Worm (Caenorhabditis elegans) whole organism, late embryonic: ENCODE data around the gene srd-29.

Source experiments
- C08G9.2 ChIP-seq: sonication (generic microtip); optimal IDR thresholded peaks from 2 replicates; lab custom pipeline; 2016; ENCODE audit warnings: mild to moderate bottlenecking, missing genetic modification characterization, moderate library complexity, missing compliant biosample characterization
- K09A11.1 ChIP-seq: sonication (generic microtip); optimal IDR thresholded peaks from 2 replicates; lab custom pipeline; 2017; ENCODE audit warnings: antibody characterized with exemption, mild to moderate bottlenecking, missing genetic modification characterization, missing compliant biosample characterization; ENCODE audit not compliant: insufficient read depth
- T23F11.4 ChIP-seq: fragments of 200-800 bp; sonication (Bioruptor generic); optimal IDR thresholded peaks from 2 replicates; lab custom pipeline; 2018; ENCODE audit warnings: mild to moderate bottlenecking, missing genetic modification characterization, missing compliant biosample characterization
- ahr-1 ChIP-seq: sonication (generic microtip); optimal IDR thresholded peaks from 2 replicates; lab custom pipeline; 2016; ENCODE audit warnings: missing genetic modification characterization, missing compliant biosample characterization
- ceh-19 ChIP-seq: fragments of 200-800 bp; sonication (Bioruptor generic); optimal IDR thresholded peaks from 2 replicates; lab custom pipeline; 2018; ENCODE audit warnings: mild to moderate bottlenecking, missing genetic modification characterization, missing compliant biosample characterization
- ceh-24 ChIP-seq: sonication (generic microtip); optimal IDR thresholded peaks from 2 replicates; lab custom pipeline; 2016; ENCODE audit warnings: mild to moderate bottlenecking, missing genetic modification characterization, missing compliant biosample characterization
- ceh-30 ChIP-seq: fragments of 150-350 bp; optimal IDR thresholded peaks from 2 replicates; lab custom pipeline; 2014; ENCODE audit warnings: missing biosample characterization, missing genetic modification characterization
- ceh-34 ChIP-seq: sonication (generic microtip); optimal IDR thresholded peaks from 2 replicates; lab custom pipeline; 2016; ENCODE audit warnings: mild to moderate bottlenecking, missing genetic modification characterization, missing compliant biosample characterization
- ceh-48 ChIP-seq: sonication (generic microtip); optimal IDR thresholded peaks from 2 replicates; lab custom pipeline; 2016; ENCODE audit warnings: missing genetic modification characterization, inconsistent platforms, missing compliant biosample characterization
- ceh-6 ChIP-seq: fragments of 200-800 bp; sonication (Bioruptor generic); optimal IDR thresholded peaks from 2 replicates; lab custom pipeline; 2018; ENCODE audit warnings: mild to moderate bottlenecking, missing genetic modification characterization, missing compliant biosample characterization
- dve-1 ChIP-seq: sonication (generic microtip); optimal IDR thresholded peaks from 2 replicates; lab custom pipeline; 2017; ENCODE audit warnings: antibody characterized with exemption, mild to moderate bottlenecking, missing genetic modification characterization, missing compliant biosample characterization
- elt-2 ChIP-seq: sonication (generic microtip); optimal IDR thresholded peaks from 2 replicates; lab custom pipeline; 2016; ENCODE audit warnings: missing genetic modification reagents, missing genetic modification characterization, missing compliant biosample characterization
- ets-4 ChIP-seq: sonication (generic microtip); optimal IDR thresholded peaks from 2 replicates; lab custom pipeline; 2016; ENCODE audit warnings: missing genetic modification characterization, missing compliant biosample characterization
- eyg-1 ChIP-seq: sonication (generic microtip); optimal IDR thresholded peaks from 2 replicates; lab custom pipeline; 2016; ENCODE audit warnings: missing genotype, missing genetic modification characterization, missing compliant biosample characterization
- fax-1 ChIP-seq: sonication (generic microtip); optimal IDR thresholded peaks from 2 replicates; lab custom pipeline; 2016; ENCODE audit warnings: missing genotype, missing genetic modification characterization, missing compliant biosample characterization
- gmeb-2 ChIP-seq: sonication (generic microtip); optimal IDR thresholded peaks from 2 replicates; lab custom pipeline; 2016; ENCODE audit warnings: missing genetic modification characterization, inconsistent platforms, missing compliant biosample characterization
- hlh-15 ChIP-seq: sonication (generic microtip); optimal IDR thresholded peaks from 2 replicates; lab custom pipeline; 2016; ENCODE audit warnings: missing genetic modification characterization, missing compliant biosample characterization
- hlh-8 ChIP-seq: sonication (generic microtip); optimal IDR thresholded peaks from 2 replicates; lab custom pipeline; 2016; ENCODE audit warnings: missing genotype, missing genetic modification characterization, missing compliant biosample characterization
- lin-11 ChIP-seq: fragments of 200-800 bp; sonication (Bioruptor generic); optimal IDR thresholded peaks from 2 replicates; lab custom pipeline; 2018; ENCODE audit warnings: mild to moderate bottlenecking, missing genetic modification characterization, missing compliant biosample characterization
- mec-3 ChIP-seq: sonication (generic microtip); optimal IDR thresholded peaks from 2 replicates; lab custom pipeline; 2016; ENCODE audit warnings: borderline replicate concordance, missing genetic modification characterization, missing compliant biosample characterization
- nhr-11 ChIP-seq: fragments of 150-350 bp; optimal IDR thresholded peaks from 2 replicates; lab custom pipeline; 2014; ENCODE audit warnings: missing biosample characterization, missing genetic modification characterization
- nhr-232 ChIP-seq: sonication (generic microtip); optimal IDR thresholded peaks from 2 replicates; lab custom pipeline; 2016; ENCODE audit warnings: missing genetic modification characterization, missing compliant biosample characterization
- pag-3 ChIP-seq: sonication (generic microtip); optimal IDR thresholded peaks from 2 replicates; lab custom pipeline; 2016; ENCODE audit warnings: missing compliant biosample characterization, missing genetic modification characterization, borderline replicate concordance
- pax-1 ChIP-seq: fragments of 150-350 bp; optimal IDR thresholded peaks from 2 replicates; lab custom pipeline; 2014; ENCODE audit warnings: missing biosample characterization, missing genetic modification characterization
- pha-4 ChIP-seq: fragments of 150-350 bp; optimal IDR thresholded peaks from 2 replicates; lab custom pipeline; 2018; ENCODE audit warnings: missing biosample characterization, missing genetic modification reagents, missing genetic modification characterization
- rnt-1 ChIP-seq: sonication (generic microtip); optimal IDR thresholded peaks from 2 replicates; lab custom pipeline; 2016; ENCODE audit warnings: missing genetic modification characterization, missing compliant biosample characterization
- sox-2 ChIP-seq: fragments of 200-800 bp; sonication (Bioruptor generic); IDR thresholded peaks from 2 replicates; pipeline ENCODE4 v1.3.6; 2022; ENCODE audit warnings: missing genetic modification reagents, missing genetic modification characterization, missing compliant biosample characterization
- syd-9 ChIP-seq: sonication (generic microtip); optimal IDR thresholded peaks from 2 replicates; lab custom pipeline; 2016; ENCODE audit warnings: mild to moderate bottlenecking, missing genetic modification characterization, moderate library complexity, missing compliant biosample characterization
- tbx-2 ChIP-seq: sonication (generic microtip); optimal IDR thresholded peaks from 2 replicates; lab custom pipeline; 2016; ENCODE audit warnings: missing genetic modification characterization, missing compliant biosample characterization
- tbx-7 ChIP-seq: sonication (generic microtip); optimal IDR thresholded peaks from 2 replicates; lab custom pipeline; 2016; ENCODE audit warnings: missing genotype, missing genetic modification characterization, missing compliant biosample characterization
- ttx-3 ChIP-seq: sonication (generic microtip); optimal IDR thresholded peaks from 2 replicates; lab custom pipeline; 2016; ENCODE audit warnings: missing genetic modification reagents, missing genetic modification characterization, missing compliant biosample characterization
- unc-42 ChIP-seq: sonication (generic microtip); optimal IDR thresholded peaks from 2 replicates; lab custom pipeline; 2016; ENCODE audit warnings: missing genotype, missing genetic modification characterization, missing compliant biosample characterization
- unc-55 ChIP-seq: sonication (generic microtip); optimal IDR thresholded peaks from 2 replicates; lab custom pipeline; 2017; ENCODE audit warnings: missing biosample characterization, missing genetic modification reagents, missing genetic modification characterization
- unc-86 ChIP-seq: sonication (generic microtip); optimal IDR thresholded peaks from 2 replicates; lab custom pipeline; 2016; ENCODE audit warnings: missing genetic modification characterization, missing compliant biosample characterization

Gene srd-29

ce11 chrV:7601443-7601842 is 34.1 kb upstream of the srd-29 start, which contains the start of gene scl-26:
scl-26 (minus strand) TSS chrV:7601543.
- TF ChIP-seq mec-3 (tag; lab: Kevin White, UChicago) (no peak), C08G9.2 (tag; lab: Kevin White, UChicago) (no peak), ceh-6 (GFP tag; lab: Kevin White, UChicago) (no peak), gmeb-2 (tag; lab: Kevin White, UChicago) (no peak), hlh-15 (no peak), nhr-11 (tag; lab: Kevin White, UChicago) (no peak), dve-1 (no peak), unc-42 (no peak), unc-55 (GFP tag; lab: Kevin White, UChicago) (no peak), sox-2 (GFP tag; lab: Robert Waterston, UW) (no peak), ceh-30 (no peak), unc-86 (tag; lab: Kevin White, UChicago) (no peak)

ce11 chrV:7603404-7603803 is 32.2 kb upstream of the srd-29 start, which contains the start of gene C50E3.11:
C50E3.11 (minus strand) TSS chrV:7603486.
- TF ChIP-seq pag-3 (tag; lab: Kevin White, UChicago) = no peak
- no peak for TF ChIP-seq K09A11.1 (tag; lab: Kevin White, UChicago)

- TF ChIP-seq unc-55 (GFP tag; lab: Kevin White, UChicago) (no peak), ttx-3 (no peak), eyg-1 (tag; lab: Kevin White, UChicago) (no peak), dve-1 (no peak), pax-1 (tag; lab: Kevin White, UChicago) (no peak), ets-4 (tag; lab: Kevin White, UChicago) (no peak)
Observed at ce11 chrV:7604858-7605257, 30.7 kb upstream of the srd-29 start, which contains the start of gene clec-213. clec-213 (plus strand) TSS chrV:7605158.

DNA sequence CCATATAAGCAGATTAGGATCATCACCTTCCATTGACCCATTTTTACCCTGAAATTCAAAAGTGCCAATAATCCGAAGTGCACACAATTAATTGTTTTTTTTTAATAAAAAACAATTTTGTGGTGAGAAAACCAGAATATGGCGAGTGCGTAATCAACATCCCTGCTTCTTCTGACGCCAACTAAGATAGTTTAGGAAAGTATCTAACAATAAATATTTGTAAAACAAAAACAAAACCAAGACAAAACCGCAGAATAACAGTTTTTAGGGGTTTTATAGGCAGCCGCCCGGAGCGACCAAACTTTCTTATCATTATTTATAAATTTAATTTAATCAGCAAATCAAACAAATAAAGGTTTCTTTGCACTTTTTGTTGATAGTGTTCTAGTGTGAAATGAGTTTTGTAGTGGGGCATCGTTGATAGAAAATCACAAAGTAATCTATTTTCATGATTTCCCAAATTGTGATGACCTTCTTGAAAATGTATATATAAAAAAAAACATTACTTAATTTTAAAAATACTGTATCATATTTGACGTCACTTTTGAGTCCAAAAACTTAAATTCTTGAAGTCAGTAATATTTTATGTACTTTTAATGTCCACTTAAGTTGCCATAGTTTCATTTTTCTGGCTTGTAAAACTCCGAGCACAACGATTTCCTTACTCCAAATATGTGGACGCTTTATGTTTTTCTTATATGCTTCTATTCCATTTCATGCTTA is 25.7 kb upstream of the srd-29 start, which contains the start of the genes folt-3 and clec-214:
TSS of gene folt-3 (minus strand) at position 51 of the 723 bp plus-strand sequence.
TSS of gene clec-214 (plus strand) at position 673 of the 723 bp plus-strand sequence.
- TF ChIP-seq elt-2 = no peak
- no peak for TF ChIP-seq hlh-8 (tag; lab: Kevin White, UChicago)
- TF ChIP-seq ceh-19 = no peak
- TF ChIP-seq ceh-48 = no peak

DNA sequence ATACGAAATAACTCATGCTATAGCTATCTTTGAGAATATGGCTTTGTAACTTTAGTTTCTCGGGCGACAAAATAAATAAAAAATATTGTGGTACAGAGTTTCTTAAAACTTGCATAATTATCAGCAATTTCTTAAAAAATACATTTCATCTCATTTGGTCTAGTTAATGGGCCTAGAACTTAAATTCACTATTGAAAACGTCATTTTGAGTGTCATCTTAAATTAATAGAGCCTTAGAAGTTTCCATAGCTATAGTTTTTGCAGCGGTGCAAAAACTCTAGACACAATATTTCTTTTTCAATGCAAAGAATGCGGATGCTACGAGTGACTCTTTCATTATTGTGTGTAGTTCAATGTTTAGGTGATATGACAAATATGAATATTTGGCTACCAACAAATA is 23.5 kb upstream of the srd-29 start, which contains the start of gene clec-215:
TSS of gene clec-215 (plus strand) at position 301 of the 400 bp plus-strand sequence.
- TF ChIP-seq sox-2 (GFP tag; lab: Robert Waterston, UW) (no peak), unc-55 (GFP tag; lab: Kevin White, UChicago) (no peak), fax-1 (tag; lab: Kevin White, UChicago) (no peak), hlh-8 (tag; lab: Kevin White, UChicago) (no peak), nhr-232 (tag; lab: Kevin White, UChicago) (no peak), pha-4 (tag; lab: Kevin White, UChicago) (no peak), mec-3 (tag; lab: Kevin White, UChicago) (no peak), tbx-2 (no peak), syd-9 (no peak), rnt-1 (tag; lab: Kevin White, UChicago) (no peak), ahr-1 (tag; lab: Kevin White, UChicago) (no peak), T23F11.4 (GFP tag; lab: Kevin White, UChicago) (no peak), ceh-24 (tag; lab: Kevin White, UChicago) (no peak), ceh-48 (no peak), pag-3 (tag; lab: Kevin White, UChicago) (no peak), lin-11 (no peak), ceh-30 (no peak), tbx-7 (no peak), ceh-34 (tag; lab: Kevin White, UChicago) (no peak)
